Worm (Caenorhabditis elegans) whole organism, young adult: ENCODE data around the gene F56H9.9.

Source experiments
- F37B4.10 ChIP-seq: fragments of 200-800 bp; sonication (Bioruptor generic); IDR thresholded peaks from 2 replicates; pipeline ENCODE4 v1.3.6; 2022; ENCODE audit warnings: missing genetic modification characterization, missing compliant biosample characterization
- F52B5.7 ChIP-seq: sonication (generic microtip); optimal IDR thresholded peaks from 2 replicates; lab custom pipeline; 2016; ENCODE audit warnings: mild to moderate bottlenecking, missing genetic modification characterization, missing compliant biosample characterization
- K11D2.4 ChIP-seq: fragments of 200-800 bp; sonication (Bioruptor generic); IDR thresholded peaks from 2 replicates; pipeline ENCODE4 v1.3.6; 2022; ENCODE audit warnings: missing genetic modification reagents, missing genetic modification characterization, missing compliant biosample characterization
- Y56A3A.18 ChIP-seq: fragments of 200-800 bp; sonication (Bioruptor generic); IDR thresholded peaks from 2 replicates; pipeline ENCODE4 v1.3.6; 2022; ENCODE audit warnings: missing genetic modification reagents, missing genetic modification characterization, missing compliant biosample characterization
- Y79H2A.3 ChIP-seq: fragments of 200-800 bp; sonication (Bioruptor generic); conservative IDR thresholded peaks from 2 replicates; pipeline ENCODE4 v1.3.6; 2022; ENCODE audit warnings: missing genetic modification reagents, missing genetic modification characterization, missing compliant biosample characterization
- akir-1 ChIP-seq: fragments of 200-800 bp; sonication (Bioruptor generic); optimal IDR thresholded peaks from 2 replicates; lab custom pipeline; 2018; ENCODE audit warnings: mild to moderate bottlenecking, missing genetic modification characterization, moderate library complexity, missing compliant biosample characterization
- dpl-1 ChIP-seq: fragments of 150-350 bp; optimal IDR thresholded peaks from 2 replicates; lab custom pipeline; 2014; ENCODE audit warnings: missing biosample characterization, missing genetic modification reagents, missing genetic modification characterization
- egl-18 ChIP-seq: fragments of 200-800 bp; sonication (Bioruptor generic); IDR thresholded peaks from 2 replicates; pipeline ENCODE4 v1.3.6; 2022; ENCODE audit warnings: missing genetic modification reagents, missing genetic modification characterization, missing compliant biosample characterization
- hlh-12 ChIP-seq: sonication (generic microtip); optimal IDR thresholded peaks from 2 replicates; lab custom pipeline; 2016; ENCODE audit warnings: missing genetic modification characterization, missing compliant biosample characterization
- mcd-1 ChIP-seq: fragments of 200-800 bp; sonication (Bioruptor generic); IDR thresholded peaks from 2 replicates; pipeline ENCODE4 v1.3.6; 2022; ENCODE audit warnings: missing genetic modification reagents, missing genetic modification characterization, missing compliant biosample characterization
- rpc-1 ChIP-seq, 2 experiments: fragments of 150-350 bp in 1 of 2; sonication (generic microtip) in 1 of 2; optimal IDR thresholded peaks; 2 replicates each; lab custom pipeline; 2014 to 2018; ENCODE audit warnings: missing biosample characterization in 1 of 2, missing genetic modification characterization in 1 of 2, missing genetic modification reagents in 1 of 2, missing genotype in 1 of 2
- snpc-1.1 ChIP-seq: sonication (generic microtip); optimal IDR thresholded peaks from 2 replicates; lab custom pipeline; 2017; ENCODE audit warnings: missing genetic modification characterization, mild to moderate bottlenecking, missing compliant biosample characterization, antibody characterized with exemption, moderate library complexity, missing genotype, missing genetic modification reagents; ENCODE audit not compliant: insufficient read depth
- snpc-3.4 ChIP-seq: sonication (generic microtip); optimal IDR thresholded peaks from 2 replicates; lab custom pipeline; 2017; ENCODE audit warnings: missing genetic modification characterization, mild to moderate bottlenecking, missing compliant biosample characterization, antibody characterized with exemption, moderate library complexity, missing genotype, missing genetic modification reagents
- unc-62 ChIP-seq: fragments of 150-350 bp; optimal IDR thresholded peaks from 2 replicates; lab custom pipeline; 2014; ENCODE audit warnings: missing biosample characterization, missing genetic modification reagents, missing genetic modification characterization

ce11 chrV:12575846-12576245 is 48.4 kb downstream of the F56H9.9 start:
- TF ChIP-seq dpl-1 (no peak), Y79H2A.3 (GFP tag; lab: Robert Waterston, UW) (no peak), F37B4.10 (GFP tag; lab: Robert Waterston, UW) (no peak), snpc-1.1 (no peak), akir-1 (GFP tag; lab: Kevin White, UChicago) (no peak), rpc-1 (optimal IDR thresholded peaks at IDR 0.05; lab: Kevin White, UChicago) (no peak), rpc-1 (tag; optimal IDR thresholded peaks at IDR 0.05; lab: Kevin White, UChicago) (no peak), hlh-12 (tag; lab: Kevin White, UChicago) (no peak), K11D2.4 (GFP tag; lab: Robert Waterston, UW) (no peak), Y56A3A.18 (GFP tag; lab: Robert Waterston, UW) (no peak), snpc-3.4 (tag; lab: Kevin White, UChicago) (no peak), unc-62 (GFP tag; lab: Kevin White, UChicago) (no peak), mcd-1 (GFP tag; lab: Robert Waterston, UW) (no peak), F52B5.7 (no peak), egl-18 (GFP tag; lab: Robert Waterston, UW) (no peak)
